Worm (Caenorhabditis elegans): Measurements from ENCODE around the gene ins-15.
"Not testable (repeated sequence)": the region's sequence is repeated elsewhere in the genome, so short reads cannot be mapped to it uniquely, and the experiment has no call there.

DNA sequence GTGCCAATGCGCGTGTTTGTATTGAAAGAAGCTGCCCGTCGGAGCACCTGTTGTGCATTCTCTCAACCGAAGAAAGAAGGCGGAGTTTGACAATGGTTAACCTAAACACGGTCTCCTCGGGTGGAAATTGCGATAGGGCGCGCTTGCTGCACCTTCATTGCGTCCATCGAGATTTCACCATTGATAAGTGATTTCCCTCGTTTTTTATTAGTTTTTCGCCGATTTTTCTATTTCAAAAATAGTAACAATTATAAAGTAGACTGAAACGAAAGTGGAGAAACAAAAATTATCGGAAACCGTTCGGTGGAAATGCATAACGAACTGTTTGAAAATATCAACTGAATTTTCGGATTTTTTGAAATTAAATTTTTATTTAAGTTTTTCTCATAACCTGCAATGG lies 30.5 kb upstream of the ins-15 start, which contains the start of gene agr-1:
- TF ChIP-seq ztf-29 (GFP tag; IDR thresholded peaks at IDR 0.05); klf-2 (GFP tag; conservative IDR thresholded peaks at IDR 0.05); tab-1 (GFP tag; IDR thresholded peaks at IDR 0.05); ztf-23 (GFP tag; IDR thresholded peaks at IDR 0.05): not testable (repeated sequence)
